Worm (Caenorhabditis elegans) whole organism, late embryonic: Measurements from ENCODE around the gene W02H3.1.

Experiments
- ama-1 ChIP-seq: fragments of 150-350 bp; optimal IDR thresholded peaks from 2 replicates; lab custom pipeline; 2014
- ceh-9 ChIP-seq: sonication (generic microtip); optimal IDR thresholded peaks from 2 replicates; lab custom pipeline; 2016; ENCODE audit warnings: mild to moderate bottlenecking, missing genetic modification characterization, inconsistent platforms, missing compliant biosample characterization
- elt-2 ChIP-seq: sonication (generic microtip); optimal IDR thresholded peaks from 2 replicates; lab custom pipeline; 2016; ENCODE audit warnings: missing genetic modification reagents, missing genetic modification characterization, missing compliant biosample characterization
- hlh-13 ChIP-seq: fragments of 200-800 bp; sonication (Bioruptor generic); optimal IDR thresholded peaks from 2 replicates; lab custom pipeline; 2018; ENCODE audit warnings: mild to moderate bottlenecking, missing genetic modification characterization, missing compliant biosample characterization
- lin-11 ChIP-seq: fragments of 200-800 bp; sonication (Bioruptor generic); optimal IDR thresholded peaks from 2 replicates; lab custom pipeline; 2018; ENCODE audit warnings: mild to moderate bottlenecking, missing genetic modification characterization, missing compliant biosample characterization
- madf-2 ChIP-seq: sonication (generic microtip); optimal IDR thresholded peaks from 2 replicates; lab custom pipeline; 2017; ENCODE audit warnings: missing genetic modification characterization, missing compliant biosample characterization
- nhr-11 ChIP-seq: fragments of 150-350 bp; optimal IDR thresholded peaks from 2 replicates; lab custom pipeline; 2014; ENCODE audit warnings: missing biosample characterization, missing genetic modification characterization
- pag-3 ChIP-seq: sonication (generic microtip); optimal IDR thresholded peaks from 2 replicates; lab custom pipeline; 2016; ENCODE audit warnings: missing compliant biosample characterization, missing genetic modification characterization, borderline replicate concordance
- pros-1 ChIP-seq: fragments of 150-350 bp; optimal IDR thresholded peaks from 2 replicates; lab custom pipeline; 2014; ENCODE audit warnings: missing biosample characterization, missing genetic modification reagents, missing genetic modification characterization
- tbx-2 ChIP-seq: sonication (generic microtip); optimal IDR thresholded peaks from 2 replicates; lab custom pipeline; 2016; ENCODE audit warnings: missing genetic modification characterization, missing compliant biosample characterization
- tbx-7 ChIP-seq: sonication (generic microtip); optimal IDR thresholded peaks from 2 replicates; lab custom pipeline; 2016; ENCODE audit warnings: missing genotype, missing genetic modification characterization, missing compliant biosample characterization
- zip-5 ChIP-seq: sonication (generic microtip); optimal IDR thresholded peaks from 2 replicates; lab custom pipeline; 2016; ENCODE audit warnings: missing genetic modification characterization, missing compliant biosample characterization

DNA sequence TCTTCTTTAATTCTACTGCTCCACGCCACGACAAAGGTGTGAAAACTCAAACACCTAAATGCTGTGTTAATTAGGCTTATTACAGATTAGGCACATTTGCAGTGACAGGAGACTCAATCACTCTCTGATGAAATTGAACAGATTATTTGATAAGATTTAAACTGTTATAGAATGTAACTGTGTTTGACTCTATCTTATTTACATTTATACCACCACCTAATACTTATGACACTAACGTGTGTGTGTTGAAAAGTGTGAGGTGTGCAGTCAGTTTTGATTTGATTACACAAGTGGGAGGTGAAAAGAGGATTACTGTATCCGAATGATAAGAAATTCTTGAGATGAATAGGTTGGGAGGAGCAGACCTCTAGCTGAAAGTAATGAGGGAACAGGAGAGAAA is 27.0 kb upstream of the W02H3.1 start:
- TF ChIP-seq tbx-2 (tag; lab: Kevin White, UChicago) (no peak), nhr-11 (tag; lab: Kevin White, UChicago) (no peak), lin-11 (no peak), madf-2 (no peak), hlh-13 (GFP tag; lab: Kevin White, UChicago) (no peak), pros-1 (no peak), pag-3 (no peak), ama-1 (lab: Kevin White, UChicago) (no peak), zip-5 (tag; lab: Kevin White, UChicago) (no peak), ceh-9 (tag; lab: Kevin White, UChicago) (no peak), elt-2 (peak; percentile 49), tbx-7 (tag; lab: Kevin White, UChicago) (no peak)
